Worm (Caenorhabditis elegans) whole organism, dauer: ENCODE measurements around the gene T13F3.4.

Source experiments
- unc-62 ChIP-seq: sonication (generic microtip); optimal IDR thresholded peaks from 2 replicates; lab custom pipeline; 2017; ENCODE audit warnings: missing biosample characterization, missing genetic modification reagents, missing genetic modification characterization

Gene T13F3.4

DNA sequence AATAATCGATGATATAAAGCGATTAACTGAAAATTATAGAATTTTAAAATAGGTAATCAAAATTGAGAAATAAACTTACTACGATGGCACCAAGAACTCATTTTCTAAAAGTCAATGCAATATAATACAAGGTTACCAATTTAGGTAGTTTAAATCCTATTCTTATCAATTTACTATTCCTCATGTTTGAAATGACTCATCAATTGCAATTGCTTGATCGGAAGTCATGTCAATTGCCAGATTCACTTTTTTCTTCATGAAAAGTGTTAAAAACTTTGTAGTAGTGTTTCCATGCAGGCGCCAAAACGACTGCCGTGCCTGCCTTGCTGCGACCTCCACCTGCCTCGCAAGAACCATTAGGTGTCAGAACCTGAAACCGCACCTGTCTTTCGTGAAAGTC lies 39.8 kb downstream of the T13F3.4 start, which contains the start of gene F11A5.13:
TSS of gene F11A5.13 (minus strand) at position 101 of the 400 bp plus-strand sequence.
- no peak for TF ChIP-seq unc-62 (GFP tag; lab: Kevin White, UChicago)

DNA sequence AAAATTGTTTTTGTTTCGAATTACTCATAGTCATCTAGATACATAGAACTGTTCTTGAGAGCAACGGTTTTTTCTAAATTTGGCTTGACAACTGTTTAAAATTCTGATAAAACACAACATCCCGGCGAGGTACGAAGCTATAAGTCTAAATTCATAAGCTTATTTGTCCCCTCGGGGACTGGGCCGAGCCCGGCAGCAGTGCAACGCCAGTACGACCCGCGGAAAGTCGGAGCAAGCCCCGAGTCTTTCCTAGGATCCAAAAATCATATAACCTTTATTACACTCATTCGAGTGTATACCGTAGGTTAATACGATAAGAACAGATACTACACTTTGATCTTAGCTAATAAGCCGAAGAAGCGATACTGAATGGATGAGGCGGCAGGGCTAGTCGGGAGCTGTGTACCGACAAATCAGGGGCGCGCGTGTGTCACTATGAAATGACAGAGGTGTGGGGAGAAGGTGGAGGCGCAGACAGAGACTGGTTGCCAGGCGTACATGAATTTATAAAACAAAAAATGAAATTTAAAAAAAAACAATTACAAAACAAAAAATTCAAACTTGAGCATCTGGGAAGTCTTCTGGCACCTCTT lies 40.8 kb downstream of the T13F3.4 start:
- no peak for TF ChIP-seq unc-62 (GFP tag; lab: Kevin White, UChicago)

DNA sequence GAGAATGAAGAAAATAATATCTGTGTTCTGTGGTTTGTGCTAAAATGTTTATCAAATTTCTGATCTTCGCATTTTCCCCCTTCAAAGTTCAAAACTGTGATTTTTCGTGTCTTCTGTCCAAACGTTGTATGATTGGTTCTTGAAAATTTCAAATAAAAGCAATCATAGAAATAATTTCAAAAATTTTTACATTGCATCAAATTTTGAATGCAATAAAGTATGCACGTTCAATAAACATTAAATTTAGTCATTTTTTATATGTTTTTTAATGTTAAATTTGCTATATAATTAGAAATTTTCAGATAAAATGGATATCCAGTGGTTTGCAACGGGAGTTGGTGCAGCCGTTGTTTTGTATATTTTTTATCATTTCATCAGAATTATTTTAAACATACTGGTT lies 42.4 kb downstream of the T13F3.4 start, which contains the start of gene stdh-2:
TSS of gene stdh-2 (plus strand) at position 301 of the 400 bp plus-strand sequence.
- no peak for TF ChIP-seq unc-62 (GFP tag; lab: Kevin White, UChicago)

DNA sequence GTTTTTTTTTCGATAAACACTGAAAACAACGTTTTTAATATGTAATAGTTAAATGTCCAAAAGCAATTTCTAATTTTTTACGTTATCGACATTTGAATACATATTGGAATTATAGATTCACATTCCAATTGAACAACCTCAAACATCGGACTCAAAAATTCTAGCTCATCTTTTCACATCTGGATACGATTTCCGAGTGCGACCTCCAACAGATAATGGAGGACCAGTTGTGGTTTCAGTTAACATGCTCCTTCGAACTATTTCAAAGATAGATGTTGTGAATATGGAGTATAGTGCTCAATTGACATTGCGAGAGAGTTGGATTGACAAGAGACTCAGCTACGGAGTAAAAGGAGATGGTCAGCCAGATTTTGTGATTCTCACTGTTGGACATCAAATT lies 46.4 kb downstream of the T13F3.4 start:
- TF ChIP-seq unc-62 (GFP tag; lab: Kevin White, UChicago) = no peak

DNA sequence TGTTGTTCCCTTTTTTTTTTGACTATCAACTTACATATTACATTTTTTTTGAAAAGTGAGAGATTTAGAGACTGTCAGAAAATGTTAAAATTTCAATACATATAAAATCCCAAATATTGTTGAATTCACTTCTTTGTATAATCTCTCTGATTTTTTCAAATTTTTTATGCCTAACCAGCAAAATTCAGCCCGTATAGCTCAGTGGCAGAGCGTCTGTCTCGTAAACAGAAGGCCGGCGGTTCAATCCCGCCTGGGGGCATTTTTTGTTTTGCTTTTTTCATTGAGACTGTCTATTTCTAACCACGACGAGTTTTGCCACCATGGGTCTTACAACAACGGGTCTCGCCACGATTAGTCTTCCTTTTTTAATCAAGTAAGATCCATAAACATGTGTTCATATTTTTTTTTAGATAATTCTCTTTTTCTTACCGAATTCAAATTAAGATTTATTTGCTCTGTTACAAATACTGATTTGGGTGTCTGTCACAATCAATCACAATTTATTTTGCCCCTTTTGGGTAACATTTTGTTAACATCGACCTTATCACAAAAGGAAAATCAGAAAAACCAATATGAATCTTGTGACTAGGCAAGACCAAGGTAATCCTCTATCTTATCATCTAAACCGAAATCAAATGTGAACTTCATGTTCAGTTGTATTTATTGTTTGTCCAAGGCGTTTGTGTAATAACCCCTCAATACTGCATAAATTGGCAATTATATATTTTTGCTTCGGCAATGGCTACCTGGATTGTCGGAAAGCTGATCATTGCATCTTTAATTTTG lies 47.2 kb downstream of the T13F3.4 start, which contains the start of gene glc-1:
TSS of gene glc-1 (plus strand) at position 663 of the 786 bp plus-strand sequence.
- no peak for TF ChIP-seq unc-62 (GFP tag; lab: Kevin White, UChicago)

DNA sequence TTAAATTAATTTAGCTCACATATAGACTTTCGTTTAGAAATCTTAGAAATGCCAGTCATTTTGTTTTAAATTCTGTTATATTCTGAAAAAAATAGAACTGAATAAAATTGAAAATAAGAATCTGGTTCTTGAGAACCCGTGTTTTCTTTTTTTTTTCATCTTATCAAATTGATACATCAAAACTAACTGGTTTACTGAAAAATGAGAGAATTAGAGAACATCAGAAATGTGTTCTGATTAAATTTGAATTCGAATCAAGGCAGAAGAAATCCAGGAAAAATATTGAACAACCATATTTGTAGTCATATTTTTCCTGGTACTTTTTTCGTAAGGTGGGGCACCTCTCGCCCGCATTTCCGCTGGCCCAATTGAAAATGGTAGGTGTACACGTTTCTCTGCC lies 47.9 kb downstream of the T13F3.4 start, which contains the start of gene F11A5.15:
TSS of gene F11A5.15 (minus strand) at position 101 of the 400 bp plus-strand sequence.
- TF ChIP-seq unc-62 (GFP tag; lab: Kevin White, UChicago) = no peak
